Worm (Caenorhabditis elegans): ENCODE measurements around the gene C07E3.10.

ce11 chrII:10388041-10388706, 42.0 kb downstream of the C07E3.10 start:
- TF ChIP-seq ztf-29 (GFP tag; IDR thresholded peaks at IDR 0.05): no peak
- peak; percentile 58; the same call in 1 of the 2 replicates for TF ChIP-seq tab-1 (GFP tag; IDR thresholded peaks at IDR 0.05)
- peak; percentile 60 for TF ChIP-seq med-1 (GFP tag; optimal IDR thresholded peaks at IDR 0.05; ENCODE audit: insufficient read depth)
- TF ChIP-seq cog-1 (tag; optimal IDR thresholded peaks at IDR 0.05): peak; percentile 35
- TF ChIP-seq flt-1 (GFP tag; IDR thresholded peaks at IDR 0.05): peak; percentile 77
- TF ChIP-seq ztf-23 (GFP tag; IDR thresholded peaks at IDR 0.05): peak; percentile 67; the same call in 1 of the 2 replicates
- TF ChIP-seq T22C8.4 (GFP tag; IDR thresholded peaks at IDR 0.05): no peak
